Worm (Caenorhabditis elegans) whole organism, L2 larva: Measurements from ENCODE around the gene cyn-1.

Source experiments
- F13H6.1 ChIP-seq: sonication (generic microtip); optimal IDR thresholded peaks from 2 replicates; lab custom pipeline; 2016; ENCODE audit warnings: missing genetic modification characterization, missing compliant biosample characterization
- Y55F3AM.14 ChIP-seq: fragments of 200-800 bp; sonication (Bioruptor generic); optimal IDR thresholded peaks from 2 replicates; lab custom pipeline; 2018; ENCODE audit warnings: mild to moderate bottlenecking, missing genetic modification characterization, missing compliant biosample characterization
- alr-1 ChIP-seq: fragments of 150-350 bp; optimal IDR thresholded peaks from 2 replicates; lab custom pipeline; 2014; ENCODE audit warnings: missing biosample characterization, missing genetic modification characterization
- ama-1 ChIP-seq: fragments of 150-350 bp; optimal IDR thresholded peaks from 2 replicates; lab custom pipeline; 2018; ENCODE audit warnings: inconsistent platforms
- ceh-82 ChIP-seq: fragments of 150-350 bp; optimal IDR thresholded peaks from 2 replicates; lab custom pipeline; 2014; ENCODE audit warnings: missing biosample characterization, missing genetic modification characterization
- crh-2 ChIP-seq: sonication (generic microtip); optimal IDR thresholded peaks from 2 replicates; lab custom pipeline; 2017; ENCODE audit warnings: missing biosample characterization, missing genetic modification characterization
- elt-1 ChIP-seq: fragments of 150-350 bp; optimal IDR thresholded peaks from 2 replicates; lab custom pipeline; 2014; ENCODE audit warnings: missing biosample characterization, missing genetic modification characterization
- gmeb-1 ChIP-seq: fragments of 150-350 bp; optimal IDR thresholded peaks from 2 replicates; lab custom pipeline; 2014; ENCODE audit warnings: missing biosample characterization, missing genetic modification characterization
- mbf-1 ChIP-seq: sonication (generic microtip); optimal IDR thresholded peaks from 2 replicates; lab custom pipeline; 2017; ENCODE audit warnings: missing biosample characterization, missing genetic modification characterization
- nhr-12 ChIP-seq: fragments of 150-350 bp; optimal IDR thresholded peaks from 2 replicates; lab custom pipeline; 2014; ENCODE audit warnings: missing biosample characterization, missing genetic modification characterization
- nhr-129 ChIP-seq: fragments of 150-350 bp; optimal IDR thresholded peaks from 2 replicates; lab custom pipeline; 2014; ENCODE audit warnings: missing biosample characterization, missing genetic modification characterization
- nhr-21 ChIP-seq: fragments of 150-350 bp; optimal IDR thresholded peaks from 2 replicates; lab custom pipeline; 2014; ENCODE audit warnings: missing biosample characterization, missing genetic modification characterization
- nhr-23 ChIP-seq: fragments of 150-350 bp; optimal IDR thresholded peaks from 2 replicates; lab custom pipeline; 2014; ENCODE audit warnings: missing biosample characterization, missing genetic modification reagents, missing genetic modification characterization
- nhr-237 ChIP-seq: fragments of 150-350 bp; optimal IDR thresholded peaks from 2 replicates; lab custom pipeline; 2014; ENCODE audit warnings: missing biosample characterization, missing genetic modification characterization
- peb-1 ChIP-seq: fragments of 150-350 bp; optimal IDR thresholded peaks from 2 replicates; lab custom pipeline; 2014; ENCODE audit warnings: missing biosample characterization, missing genetic modification characterization
- sma-9 ChIP-seq, 2 experiments: fragments of 150-350 bp in 1 of 2; sonication (generic microtip) in 1 of 2; optimal IDR thresholded peaks; 2 replicates each; lab custom pipeline; 2014 to 2016; ENCODE audit warnings: missing genetic modification characterization in 2 of 2, mild to moderate bottlenecking in 1 of 2, missing biosample characterization in 1 of 2, missing compliant biosample characterization in 1 of 2, missing genetic modification reagents in 1 of 2, moderate library complexity in 1 of 2
- unc-55 ChIP-seq: fragments of 150-350 bp; sonication (generic microtip); optimal IDR thresholded peaks from 3 replicates; lab custom pipeline; 2014; ENCODE audit warnings: missing biosample characterization, missing genetic modification reagents, missing genetic modification characterization
- zag-1 ChIP-seq: fragments of 150-350 bp; optimal IDR thresholded peaks from 2 replicates; lab custom pipeline; 2014; ENCODE audit warnings: missing biosample characterization, missing genetic modification characterization
- ztf-11 ChIP-seq: sonication (generic microtip); optimal IDR thresholded peaks from 2 replicates; lab custom pipeline; 2017; ENCODE audit warnings: missing biosample characterization, missing genetic modification characterization

The cyn-1 gene

DNA sequence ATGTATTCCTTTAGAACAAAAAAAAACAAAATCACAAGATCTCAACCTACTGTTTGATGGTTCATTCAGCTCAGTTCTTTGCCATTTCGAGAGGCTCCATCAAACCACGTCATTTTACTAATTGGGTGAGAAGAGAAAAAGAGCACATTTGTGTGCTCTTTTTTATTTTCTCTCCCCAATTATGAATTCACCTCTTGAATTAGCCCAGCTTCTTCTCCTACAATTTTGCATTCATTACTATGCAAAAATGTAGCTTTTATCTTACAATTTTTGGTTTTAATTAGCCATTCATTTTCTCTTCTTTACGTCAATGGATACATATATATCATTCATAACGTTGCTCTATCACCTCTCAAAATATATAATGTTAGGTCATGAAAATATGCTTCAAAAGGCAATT lies 49.8 kb downstream of the cyn-1 start:
- TF ChIP-seq unc-55 (GFP tag; lab: Kevin White, UChicago) (no peak), elt-1 (no peak), nhr-129 (tag; lab: Kevin White, UChicago) (no peak), nhr-12 (tag; lab: Kevin White, UChicago) (no peak), crh-2 (tag; lab: Kevin White, UChicago) (no peak), mbf-1 (tag; lab: Kevin White, UChicago) (no peak), F13H6.1 (tag; lab: Kevin White, UChicago) (no peak), sma-9 (GFP tag; optimal IDR thresholded peaks at IDR 0.05; lab: Kevin White, UChicago) (no peak), sma-9 (tag; optimal IDR thresholded peaks at IDR 0.05; lab: Kevin White, UChicago) (no peak), nhr-237 (tag; lab: Kevin White, UChicago) (no peak), gmeb-1 (tag; lab: Kevin White, UChicago) (no peak), nhr-21 (tag; lab: Kevin White, UChicago) (no peak), nhr-23 (tag; lab: Kevin White, UChicago) (no peak), ama-1 (lab: Kevin White, UChicago) (no peak), Y55F3AM.14 (GFP tag; lab: Kevin White, UChicago) (no peak), alr-1 (tag; lab: Kevin White, UChicago) (no peak), zag-1 (tag; lab: Kevin White, UChicago) (no peak), ceh-82 (no peak), ztf-11 (no peak), peb-1 (tag; lab: Kevin White, UChicago) (no peak)
